Worm (Caenorhabditis elegans) whole organism, L2 larva: Measurements from ENCODE around the gene ZK1067.4.

ENCODE experiments used
- C34F6.9 ChIP-seq: fragments of 150-350 bp; optimal IDR thresholded peaks from 2 replicates; lab custom pipeline; 2014; ENCODE audit warnings: missing biosample characterization, missing genetic modification characterization
- F13H6.1 ChIP-seq: sonication (generic microtip); optimal IDR thresholded peaks from 2 replicates; lab custom pipeline; 2016; ENCODE audit warnings: missing genetic modification characterization, missing compliant biosample characterization
- R02D3.7 ChIP-seq: fragments of 150-350 bp; optimal IDR thresholded peaks from 2 replicates; lab custom pipeline; 2014; ENCODE audit warnings: missing biosample characterization, missing genetic modification characterization
- Y55F3AM.14 ChIP-seq: fragments of 200-800 bp; sonication (Bioruptor generic); optimal IDR thresholded peaks from 2 replicates; lab custom pipeline; 2018; ENCODE audit warnings: mild to moderate bottlenecking, missing genetic modification characterization, missing compliant biosample characterization
- ZK546.5 ChIP-seq: sonication (generic microtip); optimal IDR thresholded peaks from 2 replicates; lab custom pipeline; 2017; ENCODE audit warnings: missing biosample characterization, missing genetic modification characterization
- aly-2 ChIP-seq: fragments of 150-350 bp; optimal IDR thresholded peaks from 2 replicates; lab custom pipeline; 2014; ENCODE audit warnings: missing biosample characterization, missing genetic modification characterization
- ama-1 ChIP-seq: fragments of 150-350 bp; optimal IDR thresholded peaks from 2 replicates; lab custom pipeline; 2018; ENCODE audit warnings: inconsistent platforms
- blmp-1 ChIP-seq: sonication (generic microtip); optimal IDR thresholded peaks from 2 replicates; lab custom pipeline; 2017; ENCODE audit warnings: missing genetic modification characterization, mild to moderate bottlenecking, missing compliant biosample characterization, antibody characterized with exemption, moderate library complexity; ENCODE audit not compliant: insufficient read depth
- ceh-16 ChIP-seq: fragments of 150-350 bp; optimal IDR thresholded peaks from 2 replicates; lab custom pipeline; 2014; ENCODE audit warnings: missing biosample characterization, missing genetic modification characterization
- ceh-82 ChIP-seq: fragments of 150-350 bp; optimal IDR thresholded peaks from 2 replicates; lab custom pipeline; 2014; ENCODE audit warnings: missing biosample characterization, missing genetic modification characterization
- crh-2 ChIP-seq: sonication (generic microtip); optimal IDR thresholded peaks from 2 replicates; lab custom pipeline; 2017; ENCODE audit warnings: missing biosample characterization, missing genetic modification characterization
- egl-27 ChIP-seq: sonication (generic microtip); optimal IDR thresholded peaks from 3 replicates; lab custom pipeline; 2017; ENCODE audit warnings: missing biosample characterization, missing genetic modification reagents, missing genetic modification characterization
- fos-1 ChIP-seq: fragments of 150-350 bp; optimal IDR thresholded peaks from 2 replicates; lab custom pipeline; 2014; ENCODE audit warnings: missing biosample characterization, missing genetic modification characterization
- gmeb-1 ChIP-seq: fragments of 150-350 bp; optimal IDR thresholded peaks from 2 replicates; lab custom pipeline; 2014; ENCODE audit warnings: missing biosample characterization, missing genetic modification characterization
- lin-13 ChIP-seq: fragments of 150-350 bp; optimal IDR thresholded peaks from 2 replicates; lab custom pipeline; 2014; ENCODE audit warnings: missing biosample characterization, missing genetic modification reagents, missing genetic modification characterization
- lin-39 ChIP-seq: fragments of 150-350 bp; optimal IDR thresholded peaks from 2 replicates; lab custom pipeline; 2014; ENCODE audit warnings: missing biosample characterization, missing genetic modification reagents, missing genetic modification characterization
- lsy-2 ChIP-seq, 2 experiments: fragments of 150-350 bp in 1 of 2; sonication (generic microtip) in 1 of 2; optimal IDR thresholded peaks; 2 replicates each; lab custom pipeline; 2014 to 2017; ENCODE audit warnings: missing biosample characterization in 2 of 2, missing genetic modification characterization in 2 of 2
- mab-5 ChIP-seq: fragments of 150-350 bp; optimal IDR thresholded peaks from 2 replicates; lab custom pipeline; 2014; ENCODE audit warnings: missing biosample characterization, missing genetic modification characterization
- nhr-10 ChIP-seq: sonication (generic microtip); optimal IDR thresholded peaks from 2 replicates; lab custom pipeline; 2017; ENCODE audit warnings: missing biosample characterization, missing genetic modification characterization
- nhr-11 ChIP-seq: fragments of 150-350 bp; optimal IDR thresholded peaks from 2 replicates; lab custom pipeline; 2014; ENCODE audit warnings: missing biosample characterization, missing genetic modification characterization
- nhr-129 ChIP-seq: fragments of 150-350 bp; optimal IDR thresholded peaks from 2 replicates; lab custom pipeline; 2014; ENCODE audit warnings: missing biosample characterization, missing genetic modification characterization
- nhr-21 ChIP-seq: fragments of 150-350 bp; optimal IDR thresholded peaks from 2 replicates; lab custom pipeline; 2014; ENCODE audit warnings: missing biosample characterization, missing genetic modification characterization
- nhr-23 ChIP-seq: fragments of 150-350 bp; optimal IDR thresholded peaks from 2 replicates; lab custom pipeline; 2014; ENCODE audit warnings: missing biosample characterization, missing genetic modification reagents, missing genetic modification characterization
- nhr-25 ChIP-seq: fragments of 150-350 bp; sonication (generic microtip); optimal IDR thresholded peaks from 3 replicates; lab custom pipeline; 2014; ENCODE audit warnings: missing biosample characterization, missing genetic modification characterization
- peb-1 ChIP-seq: fragments of 150-350 bp; optimal IDR thresholded peaks from 2 replicates; lab custom pipeline; 2014; ENCODE audit warnings: missing biosample characterization, missing genetic modification characterization
- sem-4 ChIP-seq: fragments of 150-350 bp; optimal IDR thresholded peaks from 2 replicates; lab custom pipeline; 2014; ENCODE audit warnings: missing biosample characterization, missing genetic modification reagents, missing genetic modification characterization
- sma-3 ChIP-seq: sonication (generic microtip); optimal IDR thresholded peaks from 2 replicates; lab custom pipeline; 2016; ENCODE audit warnings: missing genetic modification reagents, missing genetic modification characterization, missing compliant biosample characterization
- sma-9 ChIP-seq, 2 experiments: fragments of 150-350 bp in 1 of 2; sonication (generic microtip) in 1 of 2; optimal IDR thresholded peaks; 2 replicates each; lab custom pipeline; 2014 to 2016; ENCODE audit warnings: missing genetic modification characterization in 2 of 2, mild to moderate bottlenecking in 1 of 2, missing biosample characterization in 1 of 2, missing compliant biosample characterization in 1 of 2, missing genetic modification reagents in 1 of 2, moderate library complexity in 1 of 2
- snpc-4 ChIP-seq: fragments of 150-350 bp; optimal IDR thresholded peaks from 2 replicates; lab custom pipeline; 2014; ENCODE audit warnings: missing biosample characterization, missing genetic modification characterization
- unc-62 ChIP-seq: fragments of 150-350 bp; optimal IDR thresholded peaks from 2 replicates; lab custom pipeline; 2014; ENCODE audit warnings: missing biosample characterization, missing genetic modification reagents, missing genetic modification characterization
- zag-1 ChIP-seq: fragments of 150-350 bp; optimal IDR thresholded peaks from 2 replicates; lab custom pipeline; 2014; ENCODE audit warnings: missing biosample characterization, missing genetic modification characterization
- ztf-4 ChIP-seq: fragments of 150-350 bp; optimal IDR thresholded peaks from 2 replicates; lab custom pipeline; 2014; ENCODE audit warnings: missing biosample characterization, missing genetic modification characterization

Gene ZK1067.4

ce11 chrII:9241610-9242009 lies 31.4 kb downstream of the ZK1067.4 start:
- TF ChIP-seq zag-1 (tag; lab: Kevin White, UChicago) (no peak), nhr-21 (tag; lab: Kevin White, UChicago) (peak; percentile 22)

ce11 chrII:9242804-9243203 lies 32.6 kb downstream of the ZK1067.4 start:
- TF ChIP-seq gmeb-1 (tag; lab: Kevin White, UChicago) = peak; percentile 84
- TF ChIP-seq ama-1 (lab: Kevin White, UChicago) = peak; percentile 9
- TF ChIP-seq nhr-129 (tag; lab: Kevin White, UChicago) = peak; percentile 59
- TF ChIP-seq nhr-23 (tag; lab: Kevin White, UChicago) = no peak
- TF ChIP-seq C34F6.9 (tag; lab: Kevin White, UChicago) = peak; percentile 63
- TF ChIP-seq R02D3.7 = peak; percentile 91
- TF ChIP-seq lsy-2 (tag; optimal IDR thresholded peaks at IDR 0.05; lab: Kevin White, UChicago) = peak in 1 of 2 experiments; percentile 78
- peak; percentile 35 for TF ChIP-seq lin-13 (GFP tag; lab: Kevin White, UChicago)
- peak; percentile 5 for TF ChIP-seq fos-1 (tag; lab: Kevin White, UChicago)
- TF ChIP-seq unc-62 (GFP tag; lab: Kevin White, UChicago) = no peak
- peak; percentile 65 for TF ChIP-seq crh-2 (tag; lab: Kevin White, UChicago)
- TF ChIP-seq egl-27 = no peak
- TF ChIP-seq Y55F3AM.14 (GFP tag; lab: Kevin White, UChicago) = no peak
- TF ChIP-seq ceh-82 = no peak
- TF ChIP-seq lin-39 (tag; lab: Kevin White, UChicago) = no peak
- no peak for TF ChIP-seq nhr-11 (tag; lab: Kevin White, UChicago)
- TF ChIP-seq mab-5 (tag; lab: Kevin White, UChicago) = peak; percentile 32
- peak; percentile 31 for TF ChIP-seq nhr-21 (tag; lab: Kevin White, UChicago)
- no peak for TF ChIP-seq peb-1
- no peak for TF ChIP-seq aly-2 (tag; lab: Kevin White, UChicago)
- peak; percentile 30 for TF ChIP-seq sem-4
- TF ChIP-seq snpc-4 (tag; lab: Kevin White, UChicago) = peak; percentile 5
- TF ChIP-seq nhr-25 (tag; lab: Kevin White, UChicago) = peak; percentile 46

- TF ChIP-seq F13H6.1 (tag; lab: Kevin White, UChicago) = no peak
- TF ChIP-seq ama-1 (lab: Kevin White, UChicago) = no peak
- no peak for TF ChIP-seq C34F6.9 (tag; lab: Kevin White, UChicago)
- TF ChIP-seq sma-3 (GFP tag; lab: Kevin White, UChicago) = no peak
- TF ChIP-seq nhr-10 (tag; lab: Kevin White, UChicago) = no peak
These were observed 36.5 kb downstream of the ZK1067.4 start, which contains the start of gene T26C5.5 for ce11 chrII:9246648-9247047. TSS of gene T26C5.5 (minus strand) at chrII:9246748.

- no peak for TF ChIP-seq F13H6.1 (tag; lab: Kevin White, UChicago)
- no peak for TF ChIP-seq C34F6.9 (tag; lab: Kevin White, UChicago)
- TF ChIP-seq ZK546.5 = no peak
- TF ChIP-seq sma-9 (GFP tag; optimal IDR thresholded peaks at IDR 0.05; lab: Kevin White, UChicago) = no peak
- TF ChIP-seq sma-9 (tag; optimal IDR thresholded peaks at IDR 0.05; lab: Kevin White, UChicago) = no peak
- TF ChIP-seq aly-2 (tag; lab: Kevin White, UChicago) = no peak
- no peak for TF ChIP-seq mab-5 (tag; lab: Kevin White, UChicago)
- no peak for TF ChIP-seq gmeb-1 (tag; lab: Kevin White, UChicago)
- no peak for TF ChIP-seq lsy-2 (tag; optimal IDR thresholded peaks at IDR 0.05; lab: Kevin White, UChicago)
- TF ChIP-seq ztf-4 (tag; lab: Kevin White, UChicago) = no peak
- TF ChIP-seq lin-39 (tag; lab: Kevin White, UChicago) = no peak
- no peak for TF ChIP-seq egl-27
- no peak for TF ChIP-seq ceh-16 (tag; lab: Kevin White, UChicago)
- TF ChIP-seq nhr-23 (tag; lab: Kevin White, UChicago) = no peak
- TF ChIP-seq nhr-21 (tag; lab: Kevin White, UChicago) = no peak
- no peak for TF ChIP-seq nhr-10 (tag; lab: Kevin White, UChicago)
- no peak for TF ChIP-seq crh-2 (tag; lab: Kevin White, UChicago)
These were observed 40.2 kb downstream of the ZK1067.4 start, which contains the start of gene T26C5.4 for ce11 chrII:9250422-9250821. TSS of gene T26C5.4 (minus strand) at chrII:9250522.

ce11 chrII:9251529-9251928 lies 41.4 kb downstream of the ZK1067.4 start:
- TF ChIP-seq aly-2 (tag; lab: Kevin White, UChicago) = no peak
- TF ChIP-seq lin-13 (GFP tag; lab: Kevin White, UChicago) = no peak
- peak; percentile 65 for TF ChIP-seq nhr-25 (tag; lab: Kevin White, UChicago)
- peak; percentile 86 for TF ChIP-seq blmp-1 (tag; lab: Kevin White, UChicago)
